Worm (Caenorhabditis elegans): ENCODE results near the gene F35D11.1.

ce11 chrII:4579920-4580474, 46.7 kb upstream of the F35D11.1 start:
- TF ChIP-seq C06A6.2 (GFP tag; conservative IDR thresholded peaks at IDR 0.05), result no peak
- TF ChIP-seq sdz-38 (tag; optimal IDR thresholded peaks at IDR 0.05), result no peak

All from whole organism, young adult.